Worm (Caenorhabditis elegans): ENCODE results near the gene prx-3.

The prx-3 gene

ce11 chrX:6109288-6109770 is 3.4 kb downstream of the prx-3 start, which contains the start of gene kynu-1:
Gene kynu-1 (minus strand): TSS chrX:6109338.
- no peak for TF ChIP-seq hlh-4 (tag; optimal IDR thresholded peaks at IDR 0.05)
- TF ChIP-seq unc-30 (tag; optimal IDR thresholded peaks at IDR 0.05), result no peak
- no peak for TF ChIP-seq ces-1 (GFP tag; optimal IDR thresholded peaks at IDR 0.05)
- no peak for TF ChIP-seq ceh-82 (tag; optimal IDR thresholded peaks at IDR 0.05)
- no peak for TF ChIP-seq nhr-19 (GFP tag; conservative IDR thresholded peaks at IDR 0.05)
- no peak for TF ChIP-seq nhr-47 (tag; optimal IDR thresholded peaks at IDR 0.05)
- TF ChIP-seq Y116A8C.19 (tag; optimal IDR thresholded peaks at IDR 0.05; ENCODE audit: borderline replicate concordance), result no peak
- no peak for TF ChIP-seq egl-13 (tag; optimal IDR thresholded peaks at IDR 0.05)
- no peak for TF ChIP-seq mep-1 (tag; optimal IDR thresholded peaks at IDR 0.05)
- TF ChIP-seq nhr-84 (tag; optimal IDR thresholded peaks at IDR 0.05), result no peak
- TF ChIP-seq sox-4 (tag; optimal IDR thresholded peaks at IDR 0.05), result no peak
- no peak for TF ChIP-seq pax-3 (tag; optimal IDR thresholded peaks at IDR 0.05)
- no peak for TF ChIP-seq unc-62 (GFP tag; optimal IDR thresholded peaks at IDR 0.05)
- peak; percentile 62 for TF ChIP-seq lin-14 (GFP tag; optimal IDR thresholded peaks at IDR 0.05)
- TF ChIP-seq snu-23 (GFP tag; optimal IDR thresholded peaks at IDR 0.05), result peak; percentile 9
- no peak for TF ChIP-seq fkh-8 (tag; optimal IDR thresholded peaks at IDR 0.05)
- TF ChIP-seq nhr-90 (tag; optimal IDR thresholded peaks at IDR 0.05; ENCODE audit: poor library complexity), result peak; percentile 25
- no peak for TF ChIP-seq ceh-63 (GFP tag; optimal IDR thresholded peaks at IDR 0.05)
- no peak for TF ChIP-seq F16B12.6 (tag; optimal IDR thresholded peaks at IDR 0.05)
- no peak for TF ChIP-seq rnt-1 (tag; optimal IDR thresholded peaks at IDR 0.05)
- no peak for TF ChIP-seq nhr-77 (tag; optimal IDR thresholded peaks at IDR 0.05)
- TF ChIP-seq nhr-85 (tag), result peak; percentile 71
- TF ChIP-seq pqm-1 (tag; optimal IDR thresholded peaks at IDR 0.05), result no peak
- no peak for TF ChIP-seq vab-15 (tag; optimal IDR thresholded peaks at IDR 0.05)
- peak; percentile 56 for TF ChIP-seq nhr-20 (tag; optimal IDR thresholded peaks at IDR 0.05)
- TF ChIP-seq sptf-1 (tag; optimal IDR thresholded peaks at IDR 0.05), result no peak
- TF ChIP-seq mef-2 (tag; optimal IDR thresholded peaks at IDR 0.05), result no peak
- peak; percentile 19 for TF ChIP-seq nhr-71 (tag; optimal IDR thresholded peaks at IDR 0.05)
- TF ChIP-seq blmp-1 (tag; optimal IDR thresholded peaks at IDR 0.05), result peak; percentile 90
- TF ChIP-seq elt-3 (tag; optimal IDR thresholded peaks at IDR 0.05), result peak in 3 of 6 experiments; percentile 43 to 84 (median 61)

ce11 chrX:6107962-6108361 is 4.8 kb downstream of the prx-3 start:
- TF ChIP-seq nhr-19 (GFP tag; conservative IDR thresholded peaks at IDR 0.05) (no peak), tlp-1 (tag; optimal IDR thresholded peaks at IDR 0.05) (no peak), mab-9 (GFP tag; IDR thresholded peaks at IDR 0.05) (no peak), nhr-12 (tag; optimal IDR thresholded peaks at IDR 0.05) (no peak), jun-1 (tag; optimal IDR thresholded peaks at IDR 0.05) (no peak), lin-13 (GFP tag; optimal IDR thresholded peaks at IDR 0.05) (no peak), grh-1 (GFP tag; IDR thresholded peaks at IDR 0.05) (no peak), aha-1 (tag; optimal IDR thresholded peaks at IDR 0.05) (no peak), pqm-1 (tag; optimal IDR thresholded peaks at IDR 0.05) (no peak), dpl-1 (GFP tag; optimal IDR thresholded peaks at IDR 0.05) (no peak), hlh-4 (tag; optimal IDR thresholded peaks at IDR 0.05) (no peak)

ce11 chrX:6103297-6103696 is 9.4 kb downstream of the prx-3 start, which contains the start of gene C15H9.11:
Gene C15H9.11 (minus strand): TSS chrX:6103397.
- TF ChIP-seq lin-35 (GFP tag; optimal IDR thresholded peaks at IDR 0.05) (no peak), C04F5.9 (tag; optimal IDR thresholded peaks at IDR 0.05) (no peak), ceh-8 (GFP tag; optimal IDR thresholded peaks at IDR 0.05) (no peak), hpl-2 (GFP tag; optimal IDR thresholded peaks at IDR 0.05) (no peak), elt-2 (tag; optimal IDR thresholded peaks at IDR 0.05) (no peak), ceh-82 (tag; optimal IDR thresholded peaks at IDR 0.05) (no peak), ceh-90 (tag; optimal IDR thresholded peaks at IDR 0.05) (no peak), fkh-4 (tag; optimal IDR thresholded peaks at IDR 0.05; ENCODE audit: borderline replicate concordance) (no peak), aha-1 (tag; optimal IDR thresholded peaks at IDR 0.05) (no peak), skn-1 (tag; optimal IDR thresholded peaks at IDR 0.05) (no peak)

Measured in whole organism, L1 larva.